Worm (Caenorhabditis elegans): ENCODE results near the gene ZC8.6.

ce11 chrX:4947749-4948148 lies 49.6 kb downstream of the ZC8.6 start, which contains the start of gene tyra-3:
- TF ChIP-seq elt-3 (tag; optimal IDR thresholded peaks at IDR 0.05) (no peak), lsy-2 (tag; optimal IDR thresholded peaks at IDR 0.05) (no peak), snpc-4 (tag; optimal IDR thresholded peaks at IDR 0.05) (no peak), lin-13 (GFP tag; optimal IDR thresholded peaks at IDR 0.05) (no peak), sem-4 (tag; optimal IDR thresholded peaks at IDR 0.05) (no peak)

Measured in whole organism, L2 larva.